Fruit fly (Drosophila melanogaster) whole organism, embryonic: ENCODE data around the gene Dhdds.

ENCODE experiments used
- Atf3 ChIP-seq: fragments of 200-800 bp; sonication (Bioruptor generic); optimal IDR thresholded peaks from 3 replicates; lab custom pipeline; 2016; ENCODE audit warnings: missing biosample characterization, missing genetic modification characterization
- CG10267 ChIP-seq: fragments of 200-800 bp; sonication (Bioruptor generic); optimal IDR thresholded peaks from 2 replicates; lab custom pipeline; 2018; ENCODE audit warnings: missing biosample characterization, mild to moderate bottlenecking, missing genetic modification characterization, moderate library complexity
- CG10274 ChIP-seq: fragments of 200-800 bp; sonication (Bioruptor generic); optimal IDR thresholded peaks from 3 replicates; lab custom pipeline; 2017; ENCODE audit warnings: missing biosample characterization, mild to moderate bottlenecking, missing genetic modification characterization
- CG11695 ChIP-seq: fragments of 200-800 bp; sonication (Bioruptor generic); IDR thresholded peaks from 3 replicates; pipeline ENCODE4 v1.3.6; 2022; ENCODE audit warnings: missing biosample characterization, missing genetic modification characterization
- CG12104 ChIP-seq: fragments of 200-800 bp; sonication (Bioruptor generic); optimal IDR thresholded peaks from 3 replicates; lab custom pipeline; 2016; ENCODE audit warnings: missing biosample characterization, missing genetic modification characterization
- CG12155 ChIP-seq: fragments of 200-800 bp; sonication (Bioruptor generic); optimal IDR thresholded peaks from 3 replicates; lab custom pipeline; 2016; ENCODE audit warnings: missing biosample characterization, missing genetic modification characterization
- CG1233 ChIP-seq: fragments of 200-800 bp; sonication (Bioruptor generic); optimal IDR thresholded peaks from 4 replicates; lab custom pipeline; 2018; ENCODE audit warnings: missing biosample characterization, mild to moderate bottlenecking, missing genetic modification characterization
- CG12659 ChIP-seq: fragments of 200-800 bp; sonication (Bioruptor generic); optimal IDR thresholded peaks from 3 replicates; lab custom pipeline; 2017; ENCODE audit warnings: mild to moderate bottlenecking, missing biosample characterization, missing genetic modification reagents, missing genetic modification characterization
- CG13624 ChIP-seq: fragments of 200-800 bp; sonication (Bioruptor generic); optimal IDR thresholded peaks from 2 replicates; lab custom pipeline; 2016; ENCODE audit warnings: missing biosample characterization, missing genetic modification characterization
- CG15514 ChIP-seq: fragments of 200-800 bp; sonication (Bioruptor generic); optimal IDR thresholded peaks from 3 replicates; lab custom pipeline; 2017; ENCODE audit warnings: missing biosample characterization, missing genetic modification characterization, mild to moderate bottlenecking, moderate library complexity, missing genetic modification reagents
- CG16779 ChIP-seq: fragments of 200-800 bp; sonication (Bioruptor generic); IDR thresholded peaks from 2 replicates; pipeline ENCODE4 v1.3.6; 2022; ENCODE audit warnings: missing biosample characterization, missing genetic modification characterization
- CG18619 ChIP-seq: fragments of 200-800 bp; sonication (Bioruptor generic); optimal IDR thresholded peaks from 3 replicates; lab custom pipeline; 2017; ENCODE audit warnings: missing biosample characterization, mild to moderate bottlenecking, missing genetic modification characterization
- CG2120 ChIP-seq: fragments of 200-800 bp; sonication (Bioruptor generic); optimal IDR thresholded peaks from 3 replicates; lab custom pipeline; 2016; ENCODE audit warnings: missing biosample characterization, missing genetic modification characterization
- CG2202 ChIP-seq: fragments of 200-800 bp; sonication (Bioruptor generic); optimal IDR thresholded peaks from 2 replicates; lab custom pipeline; 2018; ENCODE audit warnings: missing biosample characterization, mild to moderate bottlenecking, missing genetic modification characterization
- CG31224 ChIP-seq: fragments of 200-800 bp; sonication (Bioruptor generic); IDR thresholded peaks from 2 replicates; pipeline ENCODE4 v1.3.6; 2022; ENCODE audit warnings: missing biosample characterization, missing genetic modification characterization
- CG4360 ChIP-seq: fragments of 200-800 bp; sonication (Bioruptor generic); IDR thresholded peaks from 2 replicates; pipeline ENCODE4 v1.3.6; 2022; ENCODE audit warnings: missing biosample characterization, missing genetic modification characterization
- CG4730 ChIP-seq: fragments of 200-800 bp; sonication (Bioruptor generic); IDR thresholded peaks from 2 replicates; pipeline ENCODE4 v1.3.6; 2022; ENCODE audit warnings: missing biosample characterization, missing genetic modification characterization
- CG4820 ChIP-seq: fragments of 200-800 bp; sonication (Bioruptor generic); optimal IDR thresholded peaks from 3 replicates; lab custom pipeline; 2016; ENCODE audit warnings: missing biosample characterization, missing genetic modification characterization
- CG6175 ChIP-seq: fragments of 200-800 bp; sonication (Bioruptor generic); IDR thresholded peaks from 3 replicates; pipeline ENCODE4 v1.3.6; 2022; ENCODE audit warnings: missing biosample characterization, missing genetic modification characterization
- CG6272 ChIP-seq: fragments of 200-800 bp; sonication (Bioruptor generic); IDR thresholded peaks from 2 replicates; pipeline ENCODE4 v1.3.6; 2022; ENCODE audit warnings: missing biosample characterization, missing genetic modification characterization
- CG6791 ChIP-seq: fragments of 200-800 bp; sonication (Bioruptor generic); IDR thresholded peaks from 3 replicates; pipeline ENCODE4 v1.3.6; 2022; ENCODE audit warnings: missing biosample characterization, missing genetic modification characterization; ENCODE audit not compliant: partially characterized antibody
- CG6813 ChIP-seq: fragments of 200-800 bp; sonication (Bioruptor generic); optimal IDR thresholded peaks from 2 replicates; lab custom pipeline; 2017; ENCODE audit warnings: missing biosample characterization, missing genetic modification characterization, mild to moderate bottlenecking, moderate library complexity, missing genetic modification reagents
- CG6854 ChIP-seq: fragments of 200-800 bp; sonication (Bioruptor generic); optimal IDR thresholded peaks from 3 replicates; lab custom pipeline; 2017; ENCODE audit warnings: missing biosample characterization, mild to moderate bottlenecking, missing genetic modification characterization
- CG7357 ChIP-seq: fragments of 200-800 bp; sonication (Bioruptor generic); IDR thresholded peaks from 3 replicates; pipeline ENCODE4 v1.3.6; 2022; ENCODE audit warnings: missing biosample characterization, missing genetic modification characterization
- CG9932 ChIP-seq: fragments of 200-800 bp; sonication (Bioruptor generic); IDR thresholded peaks from 2 replicates; pipeline ENCODE4 v1.3.6; 2022; ENCODE audit warnings: missing biosample characterization, missing genetic modification characterization
- CoRest ChIP-seq: fragments of 200-800 bp; sonication (Bioruptor generic); optimal IDR thresholded peaks from 3 replicates; lab custom pipeline; 2018; ENCODE audit warnings: missing biosample characterization, mild to moderate bottlenecking, missing genetic modification characterization, moderate library complexity
- Elba2 ChIP-seq: fragments of 200-800 bp; sonication (Bioruptor generic); optimal IDR thresholded peaks from 3 replicates; lab custom pipeline; 2016; ENCODE audit warnings: missing biosample characterization, missing genetic modification characterization
- Ets97D ChIP-seq: fragments of 200-800 bp; sonication (Bioruptor generic); optimal IDR thresholded peaks from 3 replicates; lab custom pipeline; 2016; ENCODE audit warnings: missing biosample characterization, missing genetic modification characterization
- MTF-1 ChIP-seq: fragments of 200-800 bp; sonication (Bioruptor generic); optimal IDR thresholded peaks from 2 replicates; lab custom pipeline; 2018; ENCODE audit warnings: missing biosample characterization, mild to moderate bottlenecking, missing genetic modification characterization, borderline replicate concordance
- Mes4 ChIP-seq: fragments of 200-800 bp; sonication (Bioruptor generic); optimal IDR thresholded peaks from 2 replicates; lab custom pipeline; 2016; ENCODE audit warnings: missing biosample characterization, missing genetic modification characterization
- Spps ChIP-seq: fragments of 200-800 bp; sonication (Bioruptor generic); optimal IDR thresholded peaks from 2 replicates; lab custom pipeline; 2018; ENCODE audit warnings: missing biosample characterization, mild to moderate bottlenecking, missing genetic modification characterization
- bbx ChIP-seq: fragments of 200-800 bp; sonication (Bioruptor generic); IDR thresholded peaks from 2 replicates; pipeline ENCODE4 v1.3.6; 2022; ENCODE audit warnings: missing biosample characterization, missing genetic modification characterization; ENCODE audit not compliant: partially characterized antibody
- bcd ChIP-seq: fragments of 200-800 bp; sonication (Bioruptor generic); optimal IDR thresholded peaks from 2 replicates; lab custom pipeline; 2017; ENCODE audit warnings: missing biosample characterization, mild to moderate bottlenecking, missing genetic modification characterization
- bigmax ChIP-seq: fragments of 200-800 bp; sonication (Bioruptor generic); optimal IDR thresholded peaks from 2 replicates; lab custom pipeline; 2018; ENCODE audit warnings: missing biosample characterization, mild to moderate bottlenecking, missing genetic modification characterization
- croc ChIP-seq: fragments of 200-800 bp; sonication (Bioruptor generic); conservative IDR thresholded peaks from 3 replicates; pipeline ENCODE4 v1.3.6; 2022; ENCODE audit warnings: missing biosample characterization, missing genetic modification characterization
- dmrt99B ChIP-seq: fragments of 200-800 bp; sonication (Bioruptor generic); optimal IDR thresholded peaks from 2 replicates; lab custom pipeline; 2018; ENCODE audit warnings: missing biosample characterization, mild to moderate bottlenecking, missing genetic modification characterization, moderate library complexity
- dpn ChIP-seq, 2 experiments: fragments of 200-800 bp; sonication (Bioruptor generic); optimal IDR thresholded peaks; 3 replicates each; lab custom pipeline; 2016; ENCODE audit warnings: missing biosample characterization in 2 of 2, missing genetic modification characterization in 2 of 2
- eve ChIP-seq, 2 experiments: fragments of >200 bp; optimal IDR thresholded peaks; 2 replicates each; lab custom pipeline; 2017; ENCODE audit warnings: missing biosample characterization in 2 of 2, missing genetic modification characterization in 2 of 2
- jumu ChIP-seq: fragments of 200-800 bp; sonication (Bioruptor generic); optimal IDR thresholded peaks from 3 replicates; lab custom pipeline; 2016; ENCODE audit warnings: missing biosample characterization, missing genetic modification characterization
- knrl ChIP-seq: fragments of 200-800 bp; sonication (Bioruptor generic); IDR thresholded peaks from 3 replicates; pipeline ENCODE4 v1.3.6; 2022; ENCODE audit warnings: missing biosample characterization, missing genetic modification characterization; ENCODE audit not compliant: partially characterized antibody
- mirr ChIP-seq: fragments of 200-800 bp; sonication (Bioruptor generic); optimal IDR thresholded peaks from 3 replicates; lab custom pipeline; 2018; ENCODE audit warnings: missing biosample characterization, mild to moderate bottlenecking, missing genetic modification characterization
- p53 ChIP-seq: fragments of 200-800 bp; sonication (Bioruptor generic); optimal IDR thresholded peaks from 2 replicates; lab custom pipeline; 2016; ENCODE audit warnings: missing biosample characterization, missing genetic modification characterization
- slp2 ChIP-seq: fragments of 200-800 bp; sonication (Bioruptor generic); optimal IDR thresholded peaks from 2 replicates; lab custom pipeline; 2016; ENCODE audit warnings: missing biosample characterization, missing genetic modification characterization
- tap ChIP-seq: fragments of 200-800 bp; optimal IDR thresholded peaks from 3 replicates; lab custom pipeline; 2019; ENCODE audit warnings: missing biosample characterization, mild to moderate bottlenecking, missing genetic modification characterization, moderate library complexity
- tin ChIP-seq: fragments of 200-800 bp; sonication (Bioruptor generic); optimal IDR thresholded peaks from 3 replicates; lab custom pipeline; 2016; ENCODE audit warnings: missing biosample characterization, missing genetic modification characterization
- usp ChIP-seq: fragments of >200 bp; optimal IDR thresholded peaks from 2 replicates; lab custom pipeline; 2017; ENCODE audit warnings: missing biosample characterization, missing genetic modification characterization
- wek ChIP-seq: fragments of 200-800 bp; sonication (Bioruptor generic); optimal IDR thresholded peaks from 3 replicates; lab custom pipeline; 2018; ENCODE audit warnings: missing biosample characterization, mild to moderate bottlenecking, missing genetic modification characterization, moderate library complexity
- yki ChIP-seq: fragments of >200 bp; optimal IDR thresholded peaks from 3 replicates; lab custom pipeline; 2018
- z ChIP-seq: fragments of 200-800 bp; sonication (Bioruptor generic); IDR thresholded peaks from 3 replicates; pipeline ENCODE4 v1.3.6; 2022; ENCODE audit warnings: missing biosample characterization, missing genetic modification characterization
- zen ChIP-seq: fragments of 200-800 bp; sonication (Bioruptor generic); optimal IDR thresholded peaks from 3 replicates; lab custom pipeline; 2018; ENCODE audit warnings: missing biosample characterization, mild to moderate bottlenecking, missing genetic modification characterization, moderate library complexity

Gene Dhdds

DNA sequence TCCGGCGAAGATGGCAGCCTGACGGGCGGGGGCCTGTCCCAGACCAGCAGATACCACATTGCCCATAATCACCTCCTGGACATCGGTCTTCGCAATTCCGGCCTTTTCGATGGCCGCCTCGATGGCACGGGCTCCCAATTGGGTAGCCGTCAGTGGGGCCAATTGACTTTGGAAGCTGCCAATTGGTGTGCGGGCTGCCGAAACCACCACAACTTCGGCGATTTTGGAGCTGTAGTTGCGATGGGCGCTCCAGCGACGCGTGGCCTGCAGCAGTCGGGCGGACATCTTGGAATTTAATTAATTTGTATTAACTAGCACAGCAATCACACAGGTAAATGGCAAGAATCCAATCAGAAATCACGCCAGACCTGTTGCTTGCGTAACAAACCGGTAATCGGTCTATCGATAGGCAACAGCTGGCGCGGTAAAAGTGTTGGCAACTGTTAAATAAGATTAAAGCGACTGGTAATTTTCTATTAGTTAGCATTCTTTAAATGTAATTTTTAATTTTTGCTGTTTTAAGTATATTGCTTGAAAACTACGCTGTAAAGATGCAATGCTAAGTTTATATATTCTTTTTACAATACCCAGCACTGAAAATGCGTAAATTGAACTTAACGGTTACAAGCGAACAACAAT lies 44.6 kb downstream of the Dhdds start, which contains the start of gene Acat1 (continued):
- peak; percentile 37 for TF ChIP-seq CoRest
- TF ChIP-seq CG6175, result no peak
- TF ChIP-seq Ets97D, result peak; percentile 53
- no peak for TF ChIP-seq CG10274
- 0 out of 2 replicates have a peak, but pooled peaks have one; percentile 30 for TF ChIP-seq CG31224
- TF ChIP-seq CG6791 (GFP tag; lab: Robert Waterston, UW), result peak; percentile 61
- TF ChIP-seq wek (GFP tag; lab: Kevin White, UChicago), result no peak
- no peak for TF ChIP-seq p53 (GFP tag; lab: Kevin White, UChicago)
- TF ChIP-seq CG18619 (GFP tag; lab: Kevin White, UChicago), result peak; percentile 15
- TF ChIP-seq CG9932, result peak; percentile 57
- no peak for TF ChIP-seq Atf3
- TF ChIP-seq eve (GFP tag; optimal IDR thresholded peaks at IDR 0.05; lab: Kevin White, UChicago), result no peak
- TF ChIP-seq CG4730 (GFP tag; lab: Robert Waterston, UW), result peak; percentile 36; the same call in 1 of the 2 replicates
- peak; percentile 6 for TF ChIP-seq MTF-1
- peak; percentile 39 for TF ChIP-seq CG13624 (GFP tag; lab: Kevin White, UChicago)
- peak; percentile 90 for TF ChIP-seq CG10267 (tag; lab: Kevin White, UChicago)
- no peak for TF ChIP-seq yki
- TF ChIP-seq tin (GFP tag; lab: Kevin White, UChicago), result peak; percentile 49
- peak; percentile 35; the same call in 1 of the 3 replicates for TF ChIP-seq knrl (GFP tag; lab: Robert Waterston, UW)
- TF ChIP-seq usp (GFP tag; lab: Kevin White, UChicago), result no peak
- no peak for TF ChIP-seq dmrt99B (tag; lab: Kevin White, UChicago)
- no peak for TF ChIP-seq CG4360 (GFP tag; lab: Robert Waterston, UW)
- peak; percentile 44 to 64 for TF ChIP-seq dpn (GFP tag; optimal IDR thresholded peaks at IDR 0.05; lab: Kevin White, UChicago)
- peak; percentile 46 for TF ChIP-seq jumu
- TF ChIP-seq tap, result peak; percentile 27
- TF ChIP-seq bcd (GFP tag; lab: Kevin White, UChicago), result peak; percentile 42
- TF ChIP-seq CG6854 (GFP tag; lab: Kevin White, UChicago), result no peak
- peak; percentile 66 for TF ChIP-seq CG15514
- no peak for TF ChIP-seq Mes4 (GFP tag; lab: Kevin White, UChicago)
- TF ChIP-seq CG2202 (tag; lab: Kevin White, UChicago), result peak; percentile 35
- no peak for TF ChIP-seq z
- peak; percentile 47; the same call in 1 of the 3 replicates for TF ChIP-seq CG11695 (GFP tag; lab: Robert Waterston, UW)
- TF ChIP-seq CG7357 (GFP tag; lab: Robert Waterston, UW), result no peak
- peak; percentile 12 for TF ChIP-seq CG6813 (GFP tag; lab: Kevin White, UChicago)
- TF ChIP-seq croc (GFP tag; lab: Robert Waterston, UW), result no peak
- peak; percentile 34 for TF ChIP-seq zen (tag; lab: Kevin White, UChicago)
- TF ChIP-seq CG6272 (GFP tag; lab: Robert Waterston, UW), result no peak
- TF ChIP-seq mirr, result no peak
- no peak for TF ChIP-seq CG12104 (GFP tag; lab: Kevin White, UChicago)
- peak; percentile 80 for TF ChIP-seq CG2120
- TF ChIP-seq CG1233, result peak; percentile 33
- TF ChIP-seq CG12659 (GFP tag; lab: Kevin White, UChicago), result peak; percentile 52
- TF ChIP-seq bigmax (GFP tag; lab: Kevin White, UChicago), result no peak
- peak; percentile 34 for TF ChIP-seq CG4820 (GFP tag; lab: Kevin White, UChicago)
- TF ChIP-seq CG12155 (GFP tag; lab: Kevin White, UChicago), result peak; percentile 65
- no peak for TF ChIP-seq CG16779
- TF ChIP-seq bbx, result 0 out of 2 replicates have a peak, but pooled peaks have one; percentile 14
- TF ChIP-seq Elba2, result peak; percentile 91
- no peak for TF ChIP-seq slp2 (GFP tag; lab: Kevin White, UChicago)
- peak; percentile 23 for TF ChIP-seq Spps (tag; lab: Kevin White, UChicago)
